Worm (Caenorhabditis elegans): ENCODE measurements around the gene fbxb-88.
"Not testable (repeated sequence)": the region's sequence is repeated elsewhere in the genome, so short reads cannot be mapped to it uniquely, and the experiment has no call there.

The fbxb-88 gene

ce11 chrII:4866819-4867218 is 39.1 kb upstream of the fbxb-88 start:
- 0 out of 2 replicates have a peak, but pooled peaks have one; percentile 13 for TF ChIP-seq flt-1 (GFP tag; IDR thresholded peaks at IDR 0.05)

ce11 chrII:4866045-4866444 is 38.4 kb upstream of the fbxb-88 start:
- TF ChIP-seq ref-1 (GFP tag; conservative IDR thresholded peaks at IDR 0.05) (no peak), med-1 (GFP tag; optimal IDR thresholded peaks at IDR 0.05; ENCODE audit: insufficient read depth) (no peak), T22C8.4 (GFP tag; IDR thresholded peaks at IDR 0.05) (no peak), cog-1 (tag; optimal IDR thresholded peaks at IDR 0.05) (no peak)

- TF ChIP-seq tab-1 (GFP tag; IDR thresholded peaks at IDR 0.05) = no peak
- no peak for TF ChIP-seq ztf-23 (GFP tag; IDR thresholded peaks at IDR 0.05)
- TF ChIP-seq cog-1 (tag; optimal IDR thresholded peaks at IDR 0.05) = no peak
- TF ChIP-seq T22C8.4 (GFP tag; IDR thresholded peaks at IDR 0.05) = no peak
Measured at ce11 chrII:4863357-4863756, 35.7 kb upstream of the fbxb-88 start, which contains the start of the genes mpst-4 and F11G11.14. TSS of gene mpst-4 (minus strand) at chrII:4863457. TSS of gene F11G11.14 (plus strand) at chrII:4863681.

ce11 chrII:4860260-4860659 is 32.6 kb upstream of the fbxb-88 start, which contains the start of the genes nspd-5 and F11G11.4:
TSS of gene nspd-5 (minus strand) at chrII:4860360.
TSS of gene F11G11.4 (plus strand) at chrII:4860594.
- TF ChIP-seq ztf-23 (GFP tag; IDR thresholded peaks at IDR 0.05); cog-1 (tag; optimal IDR thresholded peaks at IDR 0.05); ztf-29 (GFP tag; IDR thresholded peaks at IDR 0.05): not testable (repeated sequence)

ce11 chrII:4858906-4859411 is 31.3 kb upstream of the fbxb-88 start:
- TF ChIP-seq cog-1 (tag; optimal IDR thresholded peaks at IDR 0.05) (no peak), med-1 (GFP tag; optimal IDR thresholded peaks at IDR 0.05; ENCODE audit: insufficient read depth) (no peak), ztf-23 (GFP tag; IDR thresholded peaks at IDR 0.05) (no peak), klf-2 (GFP tag; conservative IDR thresholded peaks at IDR 0.05) (no peak), ztf-29 (GFP tag; IDR thresholded peaks at IDR 0.05) (no peak), flt-1 (GFP tag; IDR thresholded peaks at IDR 0.05) (no peak), T22C8.4 (GFP tag; IDR thresholded peaks at IDR 0.05) (no peak), tab-1 (GFP tag; IDR thresholded peaks at IDR 0.05) (no peak), ref-1 (GFP tag; conservative IDR thresholded peaks at IDR 0.05) (no peak)

- TF ChIP-seq klf-2 (GFP tag; conservative IDR thresholded peaks at IDR 0.05) (no peak), ztf-29 (GFP tag; IDR thresholded peaks at IDR 0.05) (no peak), med-1 (GFP tag; optimal IDR thresholded peaks at IDR 0.05; ENCODE audit: insufficient read depth) (no peak), ref-1 (GFP tag; conservative IDR thresholded peaks at IDR 0.05) (no peak), ztf-23 (GFP tag; IDR thresholded peaks at IDR 0.05) (no peak), T22C8.4 (GFP tag; IDR thresholded peaks at IDR 0.05) (no peak), cog-1 (tag; optimal IDR thresholded peaks at IDR 0.05) (no peak), tab-1 (GFP tag; IDR thresholded peaks at IDR 0.05) (no peak), flt-1 (GFP tag; IDR thresholded peaks at IDR 0.05) (no peak)
Measured at ce11 chrII:4857873-4858364, 30.2 kb upstream of the fbxb-88 start, which contains the start of gene F11G11.5. TSS of gene F11G11.5 (plus strand) at chrII:4857923.

ce11 chrII:4857086-4857485 is 29.4 kb upstream of the fbxb-88 start:
- TF ChIP-seq T22C8.4 (GFP tag; IDR thresholded peaks at IDR 0.05) (0 out of 2 replicates have a peak, but pooled peaks have one; percentile 13), med-1 (GFP tag; optimal IDR thresholded peaks at IDR 0.05; ENCODE audit: insufficient read depth) (no peak), ztf-23 (GFP tag; IDR thresholded peaks at IDR 0.05) (0 out of 2 replicates have a peak, but pooled peaks have one; percentile 24)

ce11 chrII:4856113-4856512 is 28.4 kb upstream of the fbxb-88 start:
- TF ChIP-seq med-1 (GFP tag; optimal IDR thresholded peaks at IDR 0.05; ENCODE audit: insufficient read depth) (no peak), flt-1 (GFP tag; IDR thresholded peaks at IDR 0.05) (no peak), klf-2 (GFP tag; conservative IDR thresholded peaks at IDR 0.05) (no peak), ref-1 (GFP tag; conservative IDR thresholded peaks at IDR 0.05) (no peak), T22C8.4 (GFP tag; IDR thresholded peaks at IDR 0.05) (no peak), ztf-29 (GFP tag; IDR thresholded peaks at IDR 0.05) (no peak), cog-1 (tag; optimal IDR thresholded peaks at IDR 0.05) (no peak), tab-1 (GFP tag; IDR thresholded peaks at IDR 0.05) (no peak), ztf-23 (GFP tag; IDR thresholded peaks at IDR 0.05) (no peak)

- TF ChIP-seq ref-1 (GFP tag; conservative IDR thresholded peaks at IDR 0.05) (no peak), klf-2 (GFP tag; conservative IDR thresholded peaks at IDR 0.05) (no peak), cog-1 (tag; optimal IDR thresholded peaks at IDR 0.05) (no peak), flt-1 (GFP tag; IDR thresholded peaks at IDR 0.05) (no peak), ztf-29 (GFP tag; IDR thresholded peaks at IDR 0.05) (no peak), tab-1 (GFP tag; IDR thresholded peaks at IDR 0.05) (no peak), ztf-23 (GFP tag; IDR thresholded peaks at IDR 0.05) (no peak), T22C8.4 (GFP tag; IDR thresholded peaks at IDR 0.05) (no peak), med-1 (GFP tag; optimal IDR thresholded peaks at IDR 0.05; ENCODE audit: insufficient read depth) (no peak)
Measured at ce11 chrII:4855489-4855888, 27.8 kb upstream of the fbxb-88 start.

ce11 chrII:4854761-4855160 is 27.1 kb upstream of the fbxb-88 start:
- TF ChIP-seq T22C8.4 (GFP tag; IDR thresholded peaks at IDR 0.05) = no peak
- no peak for TF ChIP-seq flt-1 (GFP tag; IDR thresholded peaks at IDR 0.05)
- TF ChIP-seq ztf-23 (GFP tag; IDR thresholded peaks at IDR 0.05) = no peak
- no peak for TF ChIP-seq tab-1 (GFP tag; IDR thresholded peaks at IDR 0.05)
- TF ChIP-seq med-1 (GFP tag; optimal IDR thresholded peaks at IDR 0.05; ENCODE audit: insufficient read depth) = no peak
- TF ChIP-seq ref-1 (GFP tag; conservative IDR thresholded peaks at IDR 0.05) = no peak
- TF ChIP-seq cog-1 (tag; optimal IDR thresholded peaks at IDR 0.05) = no peak
- no peak for TF ChIP-seq ztf-29 (GFP tag; IDR thresholded peaks at IDR 0.05)
- no peak for TF ChIP-seq klf-2 (GFP tag; conservative IDR thresholded peaks at IDR 0.05)
